Fruit fly (Drosophila melanogaster) whole organism, embryonic: ENCODE measurements around the gene wam.
A peak's percentile ranks its signal among the peaks of the same experiment; 100 is the strongest.

ENCODE experiments used
- Ada2b ChIP-seq: fragments of 200-800 bp; sonication (Bioruptor generic); IDR thresholded peaks from 2 replicates; pipeline ENCODE4 v1.3.6; 2022; ENCODE audit warnings: missing biosample characterization, missing genetic modification characterization
- Asciz ChIP-seq: fragments of 200-800 bp; sonication (Bioruptor generic); optimal IDR thresholded peaks from 2 replicates; lab custom pipeline; 2017; ENCODE audit warnings: missing biosample characterization, mild to moderate bottlenecking, missing genetic modification characterization, missing genetic modification reagents
- Atf6 ChIP-seq: fragments of 200-800 bp; sonication (Bioruptor generic); IDR thresholded peaks from 2 replicates; pipeline ENCODE4 v1.3.6; 2022; ENCODE audit warnings: missing biosample characterization, missing genetic modification characterization
- CG10274 ChIP-seq: fragments of 200-800 bp; sonication (Bioruptor generic); optimal IDR thresholded peaks from 3 replicates; lab custom pipeline; 2017; ENCODE audit warnings: missing biosample characterization, mild to moderate bottlenecking, missing genetic modification characterization
- CG11696 ChIP-seq: fragments of 200-800 bp; sonication (Bioruptor generic); IDR thresholded peaks from 2 replicates; pipeline ENCODE4 v1.3.6; 2022; ENCODE audit warnings: missing biosample characterization, missing genetic modification characterization
- CG12744 ChIP-seq: fragments of 200-800 bp; sonication (Bioruptor generic); optimal IDR thresholded peaks from 2 replicates; lab custom pipeline; 2016; ENCODE audit warnings: missing biosample characterization, missing genetic modification characterization
- CG12942 ChIP-seq: fragments of 200-800 bp; sonication (Bioruptor generic); optimal IDR thresholded peaks from 3 replicates; lab custom pipeline; 2016; ENCODE audit warnings: missing biosample characterization, missing genetic modification characterization
- CG14050 ChIP-seq: fragments of 200-800 bp; sonication (Bioruptor generic); IDR thresholded peaks from 3 replicates; pipeline ENCODE4 v1.3.6; 2022; ENCODE audit warnings: missing biosample characterization, missing genetic modification characterization
- CG1647 ChIP-seq: fragments of 200-800 bp; sonication (Bioruptor generic); optimal IDR thresholded peaks from 3 replicates; lab custom pipeline; 2016; ENCODE audit warnings: missing biosample characterization, missing genetic modification characterization
- CG17802 ChIP-seq: fragments of 200-800 bp; sonication (Bioruptor generic); optimal IDR thresholded peaks from 2 replicates; lab custom pipeline; 2018; ENCODE audit warnings: missing biosample characterization, mild to moderate bottlenecking, missing genetic modification characterization, moderate library complexity
- CG18599 ChIP-seq: fragments of 200-800 bp; sonication (Bioruptor generic); optimal IDR thresholded peaks from 3 replicates; lab custom pipeline; 2017; ENCODE audit warnings: missing biosample characterization, missing genetic modification characterization, mild to moderate bottlenecking, moderate library complexity, missing genetic modification reagents
- CG18619 ChIP-seq: fragments of 200-800 bp; sonication (Bioruptor generic); optimal IDR thresholded peaks from 3 replicates; lab custom pipeline; 2017; ENCODE audit warnings: missing biosample characterization, mild to moderate bottlenecking, missing genetic modification characterization
- CG2120 ChIP-seq: fragments of 200-800 bp; sonication (Bioruptor generic); optimal IDR thresholded peaks from 3 replicates; lab custom pipeline; 2016; ENCODE audit warnings: missing biosample characterization, missing genetic modification characterization
- CG31388 ChIP-seq: fragments of 200-800 bp; sonication (Bioruptor generic); optimal IDR thresholded peaks from 2 replicates; lab custom pipeline; 2016; ENCODE audit warnings: missing biosample characterization, missing genetic modification characterization
- CG32767 ChIP-seq: fragments of 200-800 bp; sonication (Bioruptor generic); IDR thresholded peaks from 2 replicates; pipeline ENCODE4 v1.3.6; 2022; ENCODE audit warnings: missing biosample characterization, missing genetic modification characterization
- CG42726 ChIP-seq: fragments of 200-800 bp; sonication (Bioruptor generic); IDR thresholded peaks from 2 replicates; pipeline ENCODE4 v1.3.6; 2022; ENCODE audit warnings: missing biosample characterization, missing genetic modification characterization; ENCODE audit not compliant: partially characterized antibody
- CG4404 ChIP-seq: fragments of 200-800 bp; sonication (Bioruptor generic); IDR thresholded peaks from 2 replicates; pipeline ENCODE4 v1.3.6; 2022; ENCODE audit warnings: missing biosample characterization, missing genetic modification characterization
- CG4424 ChIP-seq: fragments of 200-800 bp; sonication (Bioruptor generic); optimal IDR thresholded peaks from 3 replicates; lab custom pipeline; 2016; ENCODE audit warnings: missing biosample characterization, missing genetic modification characterization
- CG6791 ChIP-seq: fragments of 200-800 bp; sonication (Bioruptor generic); IDR thresholded peaks from 3 replicates; pipeline ENCODE4 v1.3.6; 2022; ENCODE audit warnings: missing biosample characterization, missing genetic modification characterization; ENCODE audit not compliant: partially characterized antibody
- CG9215 ChIP-seq: fragments of 200-800 bp; sonication (Bioruptor generic); IDR thresholded peaks from 2 replicates; pipeline ENCODE4 v1.3.6; 2022; ENCODE audit warnings: missing biosample characterization, missing genetic modification characterization
- D19A ChIP-seq: fragments of 200-800 bp; optimal IDR thresholded peaks from 3 replicates; lab custom pipeline; 2019; ENCODE audit warnings: missing biosample characterization, mild to moderate bottlenecking, missing genetic modification characterization, moderate library complexity
- E2f2 ChIP-seq: fragments of 200-800 bp; sonication (Bioruptor generic); IDR thresholded peaks from 2 replicates; pipeline ENCODE4 v1.3.6; 2022; ENCODE audit warnings: missing biosample characterization, missing genetic modification characterization
- HHEX ChIP-seq: fragments of 200-800 bp; sonication (Bioruptor generic); optimal IDR thresholded peaks from 3 replicates; lab custom pipeline; 2017; ENCODE audit warnings: missing biosample characterization, mild to moderate bottlenecking, missing genetic modification characterization, missing genetic modification reagents
- HmgD ChIP-seq: fragments of 200-800 bp; sonication (Bioruptor generic); optimal IDR thresholded peaks from 3 replicates; lab custom pipeline; 2016; ENCODE audit warnings: missing biosample characterization, missing genetic modification characterization
- Hmr ChIP-seq: fragments of 200-800 bp; sonication (Bioruptor generic); optimal IDR thresholded peaks from 3 replicates; lab custom pipeline; 2017; ENCODE audit warnings: mild to moderate bottlenecking, missing biosample characterization, missing genetic modification reagents, missing genetic modification characterization
- MTF-1 ChIP-seq: fragments of 200-800 bp; sonication (Bioruptor generic); optimal IDR thresholded peaks from 2 replicates; lab custom pipeline; 2018; ENCODE audit warnings: missing biosample characterization, mild to moderate bottlenecking, missing genetic modification characterization, borderline replicate concordance
- NC2α ChIP-seq: fragments of 200-800 bp; sonication (Bioruptor generic); optimal IDR thresholded peaks from 2 replicates; lab custom pipeline; 2016; ENCODE audit warnings: missing biosample characterization, missing genetic modification characterization
- NK7.1 ChIP-seq: fragments of 200-800 bp; sonication (Bioruptor generic); optimal IDR thresholded peaks from 3 replicates; lab custom pipeline; 2016; ENCODE audit warnings: missing biosample characterization, missing genetic modification characterization
- Nf-YA ChIP-seq: fragments of 200-800 bp; sonication (Bioruptor generic); IDR thresholded peaks from 2 replicates; pipeline ENCODE4 v1.3.6; 2022; ENCODE audit warnings: missing biosample characterization, missing genetic modification characterization
- Opbp ChIP-seq: fragments of 200-800 bp; sonication (Bioruptor generic); IDR thresholded peaks from 3 replicates; pipeline ENCODE4 v1.3.6; 2022; ENCODE audit warnings: missing biosample characterization, missing genetic modification characterization; ENCODE audit not compliant: partially characterized antibody
- Stat92E ChIP-seq, 3 experiments: fragments of >200 bp in 2 of 3; fragments of 200-800 bp in 1 of 3; sonication (Bioruptor generic) in 1 of 3; optimal IDR thresholded peaks; 2 replicates each; lab custom pipeline; 2017 to 2019; ENCODE audit warnings: missing biosample characterization in 3 of 3, missing genetic modification characterization in 3 of 3, mild to moderate bottlenecking in 1 of 3, moderate library complexity in 1 of 3
- TFAM ChIP-seq: fragments of 200-800 bp; sonication (Bioruptor generic); optimal IDR thresholded peaks from 2 replicates; lab custom pipeline; 2017; ENCODE audit warnings: missing biosample characterization, missing genetic modification characterization, inconsistent platforms
- bcd ChIP-seq: fragments of 200-800 bp; sonication (Bioruptor generic); optimal IDR thresholded peaks from 2 replicates; lab custom pipeline; 2017; ENCODE audit warnings: missing biosample characterization, mild to moderate bottlenecking, missing genetic modification characterization
- btn ChIP-seq: fragments of 200-800 bp; sonication (Bioruptor generic); optimal IDR thresholded peaks from 2 replicates; lab custom pipeline; 2016; ENCODE audit warnings: missing biosample characterization, missing genetic modification characterization
- ewg ChIP-seq: fragments of 200-800 bp; sonication (Bioruptor generic); optimal IDR thresholded peaks from 3 replicates; lab custom pipeline; 2017; ENCODE audit warnings: mild to moderate bottlenecking, missing biosample characterization, missing genetic modification reagents, missing genetic modification characterization
- fd3F ChIP-seq: fragments of 200-800 bp; sonication (Bioruptor generic); optimal IDR thresholded peaks from 2 replicates; lab custom pipeline; 2018; ENCODE audit warnings: missing biosample characterization, mild to moderate bottlenecking, missing genetic modification characterization, moderate library complexity
- fd96Cb ChIP-seq: fragments of 200-800 bp; sonication (Bioruptor generic); optimal IDR thresholded peaks from 2 replicates; lab custom pipeline; 2018; ENCODE audit warnings: missing biosample characterization, mild to moderate bottlenecking, missing genetic modification characterization, moderate library complexity
- gro ChIP-seq: fragments of 200-800 bp; sonication (Bioruptor generic); optimal IDR thresholded peaks from 2 replicates; lab custom pipeline; 2016; ENCODE audit warnings: missing biosample characterization, missing genetic modification characterization
- hth ChIP-seq: fragments of >200 bp; optimal IDR thresholded peaks from 2 replicates; lab custom pipeline; 2017; ENCODE audit warnings: inconsistent platforms
- inv ChIP-seq: fragments of 200-800 bp; sonication (Bioruptor generic); IDR thresholded peaks from 2 replicates; pipeline ENCODE4 v1.3.6; 2022; ENCODE audit warnings: missing biosample characterization, missing genetic modification characterization; ENCODE audit not compliant: partially characterized antibody
- kah ChIP-seq: fragments of 200-800 bp; sonication (Bioruptor generic); optimal IDR thresholded peaks from 2 replicates; lab custom pipeline; 2018; ENCODE audit warnings: missing biosample characterization, mild to moderate bottlenecking, missing genetic modification characterization
- lola ChIP-seq, 3 experiments: fragments of >200 bp in 2 of 3; fragments of 200-800 bp in 1 of 3; sonication (Bioruptor generic) in 1 of 3; optimal IDR thresholded peaks; 2 replicates each; lab custom pipeline; 2017 to 2019; ENCODE audit warnings: missing biosample characterization in 3 of 3, missing genetic modification characterization in 3 of 3, mild to moderate bottlenecking in 1 of 3, moderate library complexity in 1 of 3
- maf-S ChIP-seq: fragments of 200-800 bp; sonication (Bioruptor generic); optimal IDR thresholded peaks from 2 replicates; lab custom pipeline; 2016; ENCODE audit warnings: missing biosample characterization, missing genetic modification characterization
- nmo ChIP-seq: fragments of 200-800 bp; sonication (Bioruptor generic); optimal IDR thresholded peaks from 2 replicates; lab custom pipeline; 2018; ENCODE audit warnings: missing biosample characterization, mild to moderate bottlenecking, missing genetic modification characterization, moderate library complexity
- pros ChIP-seq: fragments of 200-800 bp; sonication (Bioruptor generic); optimal IDR thresholded peaks from 3 replicates; lab custom pipeline; 2019; ENCODE audit warnings: missing biosample characterization, mild to moderate bottlenecking, missing genetic modification characterization, moderate library complexity
- sima ChIP-seq: fragments of 200-800 bp; sonication (Bioruptor generic); optimal IDR thresholded peaks from 2 replicates; lab custom pipeline; 2016; ENCODE audit warnings: missing biosample characterization, missing genetic modification characterization
- tin ChIP-seq: fragments of 200-800 bp; sonication (Bioruptor generic); optimal IDR thresholded peaks from 3 replicates; lab custom pipeline; 2016; ENCODE audit warnings: missing biosample characterization, missing genetic modification characterization
- z ChIP-seq: fragments of 200-800 bp; sonication (Bioruptor generic); IDR thresholded peaks from 3 replicates; pipeline ENCODE4 v1.3.6; 2022; ENCODE audit warnings: missing biosample characterization, missing genetic modification characterization
- zf30C ChIP-seq: fragments of 200-800 bp; sonication (Bioruptor generic); optimal IDR thresholded peaks from 3 replicates; lab custom pipeline; 2018; ENCODE audit warnings: missing biosample characterization, mild to moderate bottlenecking, missing genetic modification characterization

wam gene

DNA sequence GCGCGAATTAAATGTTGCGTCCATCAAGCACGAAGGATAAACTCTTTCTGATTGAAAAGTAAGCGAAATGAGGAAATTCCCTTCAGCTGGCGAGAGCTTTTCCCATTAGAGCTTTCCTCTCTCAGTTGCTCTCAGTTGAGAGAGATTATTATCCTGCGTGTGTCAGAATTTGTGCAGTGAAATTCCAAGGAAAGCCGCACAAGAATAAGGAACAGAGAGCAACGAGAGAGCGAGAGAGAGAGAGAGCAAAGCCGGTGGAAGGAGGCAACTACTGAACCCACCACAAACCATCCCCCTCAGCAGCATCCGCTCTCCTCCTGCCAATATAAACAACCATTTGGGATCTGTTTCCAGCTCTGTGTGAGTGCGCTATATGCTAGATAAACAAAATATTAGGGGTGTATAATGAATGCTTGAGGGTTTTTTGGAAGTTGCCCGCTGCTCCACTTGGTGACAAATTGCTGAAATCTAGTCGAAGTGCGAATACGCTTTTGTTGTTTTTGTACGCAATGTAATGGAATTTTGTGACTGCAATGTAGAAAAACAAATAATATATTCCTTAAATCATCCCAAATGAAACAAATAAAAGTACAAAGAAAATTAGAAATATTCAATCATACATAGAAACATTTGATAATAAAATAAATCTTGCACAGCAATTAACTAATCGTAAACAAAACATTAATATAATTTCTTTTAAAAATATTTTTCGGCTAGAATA is 38.8 kb downstream of the wam start, which contains the start of gene CG4467 (continued):
- TF ChIP-seq NK7.1 (GFP tag; lab: Kevin White, UChicago) (no peak), Atf6 (no peak), NC2α (GFP tag; lab: Kevin White, UChicago) (no peak), nmo (GFP tag; lab: Kevin White, UChicago) (no peak), CG32767 (GFP tag; lab: Robert Waterston, UW) (no peak), MTF-1 (GFP tag; lab: Kevin White, UChicago) (no peak), CG12744 (GFP tag; lab: Kevin White, UChicago) (no peak), pros (GFP tag; lab: Kevin White, UChicago) (peak; percentile 97), CG12942 (GFP tag; lab: Kevin White, UChicago) (no peak), fd3F (GFP tag; lab: Kevin White, UChicago) (no peak), CG1647 (no peak), kah (GFP tag; lab: Kevin White, UChicago) (no peak), hth (no peak), E2f2 (no peak), zf30C (no peak), CG10274 (GFP tag; lab: Kevin White, UChicago) (peak; percentile 14), ewg (peak; percentile 30), TFAM (GFP tag; lab: Kevin White, UChicago) (no peak), maf-S (GFP tag; lab: Kevin White, UChicago) (no peak), bcd (GFP tag; lab: Kevin White, UChicago) (no peak), Opbp (peak; percentile 55; the same call in 1 of the 3 replicates), CG14050 (GFP tag; lab: Robert Waterston, UW) (no peak), CG4424 (no peak), CG6791 (GFP tag; lab: Robert Waterston, UW) (peak; percentile 47; the same call in 1 of the 3 replicates), Ada2b (GFP tag; lab: Robert Waterston, UW) (no peak), Nf-YA (GFP tag; lab: Robert Waterston, UW) (no peak), D19A (peak; percentile 97), HmgD (GFP tag; lab: Kevin White, UChicago) (peak; percentile 25), btn (GFP tag; lab: Kevin White, UChicago) (no peak), Hmr (GFP tag; lab: Kevin White, UChicago) (peak; percentile 29), z (GFP tag; lab: Robert Waterston, UW) (no peak), CG18619 (GFP tag; lab: Kevin White, UChicago) (no peak), fd96Cb (tag; lab: Kevin White, UChicago) (no peak), CG9215 (GFP tag; lab: Robert Waterston, UW) (no peak), tin (no peak), CG18599 (GFP tag; lab: Kevin White, UChicago) (peak; percentile 56), Stat92E (GFP tag; optimal IDR thresholded peaks at IDR 0.05; lab: Kevin White, UChicago) (no peak), CG31388 (GFP tag; lab: Kevin White, UChicago) (no peak), Asciz (GFP tag; lab: Kevin White, UChicago) (no peak), CG42726 (GFP tag; lab: Robert Waterston, UW) (peak; percentile 48; the same call in 1 of the 2 replicates), sima (GFP tag; lab: Kevin White, UChicago) (no peak), inv (GFP tag; lab: Robert Waterston, UW) (no peak), CG4404 (GFP tag; lab: Robert Waterston, UW) (no peak), lola (GFP tag; optimal IDR thresholded peaks at IDR 0.05; lab: Kevin White, UChicago) (no peak), CG11696 (no peak), CG17802 (tag; lab: Kevin White, UChicago) (no peak), CG2120 (GFP tag; lab: Kevin White, UChicago) (no peak), gro (GFP tag; lab: Kevin White, UChicago) (no peak), HHEX (GFP tag; lab: Kevin White, UChicago) (no peak)
